Worm (Caenorhabditis elegans): ENCODE results near the gene parg-1.

ce11 chrIV:8739926-8740325 lies 6.1 kb upstream of the parg-1 start, which contains the start of gene mrps-33:
- no peak for TF ChIP-seq F13C5.2 (tag; optimal IDR thresholded peaks at IDR 0.05)
- TF ChIP-seq hmbx-1 (tag; optimal IDR thresholded peaks at IDR 0.05) = no peak
- TF ChIP-seq ama-1 (optimal IDR thresholded peaks at IDR 0.05) = no peak
- no peak for TF ChIP-seq sea-1 (GFP tag; conservative IDR thresholded peaks at IDR 0.05)
- no peak for TF ChIP-seq scrt-1 (GFP tag; IDR thresholded peaks at IDR 0.05)
- no peak for TF ChIP-seq pes-1 (GFP tag; IDR thresholded peaks at IDR 0.05)
- no peak for TF ChIP-seq hnd-1 (tag; optimal IDR thresholded peaks at IDR 0.05)
- no peak for TF ChIP-seq ceh-36 (tag; optimal IDR thresholded peaks at IDR 0.05)
- no peak for TF ChIP-seq B0310.2 (tag; optimal IDR thresholded peaks at IDR 0.05)
- no peak for TF ChIP-seq hmg-4 (GFP tag; optimal IDR thresholded peaks at IDR 0.05)
- TF ChIP-seq tra-4 (tag; optimal IDR thresholded peaks at IDR 0.05) = no peak
- TF ChIP-seq flt-1 (GFP tag; IDR thresholded peaks at IDR 0.05) = no peak
- no peak for TF ChIP-seq aly-1 (tag; optimal IDR thresholded peaks at IDR 0.05)

All from whole organism, early embryonic.